Worm (Caenorhabditis elegans) whole organism, young adult: Measurements from ENCODE around the gene nhr-290.

Source experiments
- akir-1 ChIP-seq: fragments of 200-800 bp; sonication (Bioruptor generic); optimal IDR thresholded peaks from 2 replicates; lab custom pipeline; 2018; ENCODE audit warnings: mild to moderate bottlenecking, missing genetic modification characterization, moderate library complexity, missing compliant biosample characterization
- ama-1 ChIP-seq, 3 experiments: fragments of 150-350 bp in 1 of 3; sonication (generic microtip) in 2 of 3; optimal IDR thresholded peaks; 2 replicates each; lab custom pipeline; 2014 to 2018; ENCODE audit warnings: missing biosample characterization in 2 of 3, missing genetic modification characterization in 2 of 3, missing genetic modification reagents in 2 of 3
- ceh-40 ChIP-seq: fragments of 200-800 bp; sonication (Bioruptor generic); IDR thresholded peaks from 2 replicates; pipeline ENCODE4 v1.3.6; 2022; ENCODE audit warnings: missing genetic modification characterization, missing compliant biosample characterization
- ceh-58 ChIP-seq: fragments of 200-800 bp; sonication (Bioruptor generic); IDR thresholded peaks from 2 replicates; pipeline ENCODE4 v1.3.6; 2022; ENCODE audit warnings: missing genetic modification characterization, missing compliant biosample characterization
- nfya-1 ChIP-seq: sonication (generic microtip); optimal IDR thresholded peaks from 2 replicates; lab custom pipeline; 2017; ENCODE audit warnings: antibody characterized with exemption, missing compliant biosample characterization, missing genetic modification characterization, borderline replicate concordance; ENCODE audit not compliant: insufficient read depth
- nhr-27 ChIP-seq: fragments of 200-800 bp; sonication (Bioruptor generic); optimal IDR thresholded peaks from 2 replicates; lab custom pipeline; 2018; ENCODE audit warnings: mild to moderate bottlenecking, missing genetic modification characterization, moderate library complexity, missing compliant biosample characterization

DNA sequence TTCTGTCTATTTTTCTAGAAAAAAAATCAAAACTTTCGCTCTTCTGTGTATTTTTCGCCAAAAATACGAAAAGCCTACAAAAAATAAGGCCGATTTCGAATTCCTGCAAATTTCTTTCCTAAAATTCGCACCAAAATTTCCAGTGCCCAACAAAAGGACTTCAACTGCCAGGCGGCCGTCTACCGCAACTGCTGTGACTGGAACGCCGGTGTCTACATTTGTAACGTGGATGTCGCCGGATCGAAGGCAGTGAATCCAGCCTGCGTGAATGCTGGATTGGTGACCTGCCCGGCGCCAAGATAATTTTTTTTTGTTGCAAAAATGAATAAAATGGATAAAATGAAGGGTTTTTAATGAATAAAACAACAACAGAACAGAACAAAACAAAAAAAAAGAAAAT is 27.8 kb downstream of the nhr-290 start:
- TF ChIP-seq akir-1 (GFP tag; lab: Kevin White, UChicago), result no peak
- no peak for TF ChIP-seq ceh-40
- no peak for TF ChIP-seq nfya-1 (tag; lab: Kevin White, UChicago)
- TF ChIP-seq nhr-27 (tag; lab: Kevin White, UChicago), result no peak
- no peak for TF ChIP-seq ceh-58 (GFP tag; lab: Robert Waterston, UW)
- no peak for TF ChIP-seq ama-1 (optimal IDR thresholded peaks at IDR 0.05; lab: Kevin White, UChicago)
- no peak for TF ChIP-seq ama-1 (GFP tag; optimal IDR thresholded peaks at IDR 0.05; lab: Kevin White, UChicago)
